Worm (Caenorhabditis elegans): Measurements from ENCODE around the gene W06B4.2.
A peak's percentile ranks its signal among the peaks of the same experiment; 100 is the strongest.

Gene W06B4.2

DNA sequence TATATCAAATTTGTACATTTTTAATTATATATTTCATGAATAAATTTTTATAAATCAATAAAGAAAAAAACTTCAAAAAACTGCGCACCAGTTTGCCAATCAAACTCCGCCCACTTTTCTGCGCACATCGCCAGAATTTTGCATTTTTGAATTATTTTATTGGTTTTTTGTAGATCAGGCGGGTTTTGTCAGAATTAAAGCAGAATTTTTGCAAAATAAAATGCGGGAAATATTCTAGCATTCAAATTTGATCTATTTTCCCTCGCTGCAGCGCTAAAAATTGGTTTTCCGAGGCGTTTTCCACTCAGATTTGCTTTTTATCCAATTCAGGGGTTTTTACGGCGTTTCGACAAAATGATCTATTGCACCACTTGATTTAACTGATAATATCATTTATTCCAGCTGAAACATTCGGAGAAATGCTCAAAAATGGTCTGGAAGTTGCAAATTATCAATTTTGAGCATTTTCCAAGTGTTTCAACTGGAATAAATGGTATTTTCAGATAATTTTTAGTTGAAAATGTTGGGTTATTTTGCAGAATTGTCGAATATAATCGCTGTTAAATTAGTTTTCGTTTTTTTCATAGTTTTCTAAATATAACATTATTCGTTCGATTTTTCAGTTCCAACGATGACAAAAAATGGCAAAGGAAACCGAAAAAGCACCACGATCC is 3.1 kb downstream of the W06B4.2 start, which contains the start of gene W06B4.1 (continued):
- TF ChIP-seq sea-2 (GFP tag; IDR thresholded peaks at IDR 0.05) = no peak
- no peak for TF ChIP-seq nhr-80 (tag; optimal IDR thresholded peaks at IDR 0.05)
- TF ChIP-seq egrh-3 (GFP tag; IDR thresholded peaks at IDR 0.05) = no peak
- no peak for TF ChIP-seq bed-1 (GFP tag; IDR thresholded peaks at IDR 0.05)
- peak; percentile 87 for TF ChIP-seq D2030.7 (GFP tag; IDR thresholded peaks at IDR 0.05)
- no peak for TF ChIP-seq unc-62 (GFP tag; optimal IDR thresholded peaks at IDR 0.05)
- peak; percentile 86 for TF ChIP-seq lsl-1 (GFP tag; optimal IDR thresholded peaks at IDR 0.05)
- TF ChIP-seq B0261.1 (tag; optimal IDR thresholded peaks at IDR 0.05) = no peak
- TF ChIP-seq ceh-79 (tag; optimal IDR thresholded peaks at IDR 0.05) = no peak
- TF ChIP-seq mcd-1 (GFP tag; IDR thresholded peaks at IDR 0.05) = no peak
- no peak for TF ChIP-seq cebp-2 (GFP tag; IDR thresholded peaks at IDR 0.05)
- peak; percentile 86 for TF ChIP-seq lin-54 (GFP tag; optimal IDR thresholded peaks at IDR 0.05)
- peak; percentile 85 for TF ChIP-seq tlf-1 (GFP tag; optimal IDR thresholded peaks at IDR 0.05)
- TF ChIP-seq dox-1 (GFP tag; IDR thresholded peaks at IDR 0.05) = peak; percentile 74
- TF ChIP-seq B0336.3 (GFP tag; IDR thresholded peaks at IDR 0.05) = peak; percentile 25; the same call in 1 of the 2 replicates
- peak; percentile 87 for TF ChIP-seq dpl-1 (GFP tag; optimal IDR thresholded peaks at IDR 0.05)
- no peak for TF ChIP-seq let-607 (tag; optimal IDR thresholded peaks at IDR 0.05)
- TF ChIP-seq Y95B8A.8 (GFP tag; IDR thresholded peaks at IDR 0.05) = 0 out of 2 replicates have a peak, but pooled peaks have one; percentile 23
- TF ChIP-seq ama-1 (optimal IDR thresholded peaks at IDR 0.05) = no peak
- TF ChIP-seq ama-1 (GFP tag; optimal IDR thresholded peaks at IDR 0.05) = no peak
- peak; percentile 64 for TF ChIP-seq F49E8.2 (tag; optimal IDR thresholded peaks at IDR 0.05; ENCODE audit: insufficient read depth)
- TF ChIP-seq madf-6 (GFP tag; IDR thresholded peaks at IDR 0.05) = peak; percentile 95
- no peak for TF ChIP-seq nhr-120 (GFP tag; IDR thresholded peaks at IDR 0.05)
- TF ChIP-seq nfyb-1 (GFP tag; IDR thresholded peaks at IDR 0.05) = peak; percentile 13; the same call in 1 of the 2 replicates
- peak; percentile 93 for TF ChIP-seq madf-8 (GFP tag; conservative IDR thresholded peaks at IDR 0.05)
- no peak for TF ChIP-seq aptf-3 (GFP tag; IDR thresholded peaks at IDR 0.05)

DNA sequence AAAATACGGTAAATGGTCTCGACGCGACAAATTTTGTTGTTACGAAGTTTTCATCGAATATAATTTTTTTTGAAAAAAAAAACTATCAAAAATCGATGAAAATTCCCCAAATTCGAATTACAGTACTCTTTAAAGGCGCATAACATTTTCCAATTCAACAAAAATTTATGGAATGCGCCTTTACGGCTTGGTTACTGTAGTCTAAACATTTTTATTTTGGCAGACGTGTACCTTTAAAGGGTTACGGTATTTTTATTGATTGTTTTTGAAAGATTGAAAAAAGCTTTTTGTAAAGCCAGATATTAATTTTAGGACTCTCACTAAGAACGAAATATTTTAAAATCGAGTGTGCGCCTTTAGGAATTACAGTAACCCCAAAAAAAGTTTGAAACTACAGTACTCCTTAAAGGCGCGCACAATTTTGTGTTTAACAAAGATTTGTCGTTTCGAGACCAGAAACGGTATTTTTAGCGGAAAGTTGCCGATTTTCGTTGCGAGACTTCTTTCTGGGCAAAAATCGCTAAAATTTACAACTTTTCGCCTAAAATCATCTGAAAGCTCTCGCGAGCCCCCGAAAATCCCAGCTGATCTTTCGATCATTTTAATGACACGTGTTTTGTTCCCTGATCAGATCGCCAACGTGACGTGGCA is 6.2 kb downstream of the W06B4.2 start:
- TF ChIP-seq nhr-90 (tag; optimal IDR thresholded peaks at IDR 0.05) (no peak), ekl-4 (GFP tag; IDR thresholded peaks at IDR 0.05) (no peak), ceh-79 (tag; optimal IDR thresholded peaks at IDR 0.05) (no peak), Y53F4B.3 (GFP tag; IDR thresholded peaks at IDR 0.05) (no peak), Y95B8A.8 (GFP tag; IDR thresholded peaks at IDR 0.05) (no peak), B0336.3 (GFP tag; IDR thresholded peaks at IDR 0.05) (no peak), atf-7 (tag; optimal IDR thresholded peaks at IDR 0.05) (no peak), F33H1.4 (GFP tag; IDR thresholded peaks at IDR 0.05) (peak; percentile 67), efl-1 (GFP tag; optimal IDR thresholded peaks at IDR 0.05) (peak; percentile 10), ccch-3 (GFP tag; optimal IDR thresholded peaks at IDR 0.05) (no peak), tlf-1 (GFP tag; optimal IDR thresholded peaks at IDR 0.05) (no peak), somi-1 (GFP tag; optimal IDR thresholded peaks at IDR 0.05) (no peak), cebp-1 (GFP tag; IDR thresholded peaks at IDR 0.05) (no peak), cebp-1 (tag; optimal IDR thresholded peaks at IDR 0.05) (no peak), madf-6 (GFP tag; IDR thresholded peaks at IDR 0.05) (peak; percentile 89), B0261.1 (tag; optimal IDR thresholded peaks at IDR 0.05) (no peak), nhr-27 (tag; optimal IDR thresholded peaks at IDR 0.05) (no peak), lsl-1 (GFP tag; optimal IDR thresholded peaks at IDR 0.05) (peak; percentile 97), him-1 (tag; optimal IDR thresholded peaks at IDR 0.05) (no peak), aptf-2 (GFP tag; conservative IDR thresholded peaks at IDR 0.05) (no peak), Y67H2A.10 (GFP tag; conservative IDR thresholded peaks at IDR 0.05) (no peak), dpl-1 (GFP tag; optimal IDR thresholded peaks at IDR 0.05) (no peak), hmg-1.2 (GFP tag; IDR thresholded peaks at IDR 0.05) (no peak), F10E7.11 (tag; optimal IDR thresholded peaks at IDR 0.05) (no peak), F49E8.2 (tag; optimal IDR thresholded peaks at IDR 0.05; ENCODE audit: insufficient read depth) (no peak), K11D2.4 (GFP tag; IDR thresholded peaks at IDR 0.05) (no peak), repo-1 (tag; optimal IDR thresholded peaks at IDR 0.05) (no peak), tbx-9 (tag; optimal IDR thresholded peaks at IDR 0.05; ENCODE audit: borderline replicate concordance) (no peak), hsf-1 (GFP tag; IDR thresholded peaks at IDR 0.05) (no peak), nfyb-1 (GFP tag; IDR thresholded peaks at IDR 0.05) (no peak), nhr-80 (tag; optimal IDR thresholded peaks at IDR 0.05) (no peak)

All from whole organism, young adult.